Fruit fly (Drosophila melanogaster): ENCODE results near the gene nebu.

The nebu gene

dm6 chr3L:12803159-12804034 is 39.5 kb downstream of the nebu start (continued):
- TF ChIP-seq dati (GFP tag; IDR thresholded peaks at IDR 0.05): no peak
- TF ChIP-seq CG7786 (GFP tag; optimal IDR thresholded peaks at IDR 0.05): peak; percentile 67
- TF ChIP-seq nerfin-2 (GFP tag; IDR thresholded peaks at IDR 0.05; ENCODE audit: partially characterized antibody): no peak
- TF ChIP-seq klu (GFP tag; IDR thresholded peaks at IDR 0.05): no peak
- TF ChIP-seq CG14860 (GFP tag; IDR thresholded peaks at IDR 0.05; ENCODE audit: partially characterized antibody): no peak
- TF ChIP-seq ci (GFP tag; IDR thresholded peaks at IDR 0.05): no peak
- peak; percentile 2 for TF ChIP-seq pb (GFP tag; optimal IDR thresholded peaks at IDR 0.05)
- TF ChIP-seq bcd (GFP tag; optimal IDR thresholded peaks at IDR 0.05): peak; percentile 45
- no peak for TF ChIP-seq ash1 (GFP tag; optimal IDR thresholded peaks at IDR 0.05)
- no peak for TF ChIP-seq ATbp (GFP tag; optimal IDR thresholded peaks at IDR 0.05)
- no peak for TF ChIP-seq Mes4 (GFP tag; optimal IDR thresholded peaks at IDR 0.05)
- TF ChIP-seq CG10431 (GFP tag; optimal IDR thresholded peaks at IDR 0.05): no peak
- TF ChIP-seq insv (GFP tag; optimal IDR thresholded peaks at IDR 0.05): no peak
- TF ChIP-seq Dbx (GFP tag; IDR thresholded peaks at IDR 0.05): 0 out of 3 replicates have a peak, but pooled peaks have one; percentile 50
- peak; percentile 23 for TF ChIP-seq eyg (GFP tag; optimal IDR thresholded peaks at IDR 0.05)
- 0 out of 4 replicates have a peak, but pooled peaks have one; percentile 62 for TF ChIP-seq chinmo (GFP tag; IDR thresholded peaks at IDR 0.05; ENCODE audit: partially characterized antibody)
- TF ChIP-seq amos (GFP tag; IDR thresholded peaks at IDR 0.05; ENCODE audit: partially characterized antibody): no peak
- peak; percentile 63 for TF ChIP-seq CG10147 (GFP tag; optimal IDR thresholded peaks at IDR 0.05)
- peak; percentile 16 for TF ChIP-seq CG10274 (GFP tag; optimal IDR thresholded peaks at IDR 0.05)
- no peak for TF ChIP-seq CG15073 (GFP tag; optimal IDR thresholded peaks at IDR 0.05)
- TF ChIP-seq CG10366 (GFP tag; IDR thresholded peaks at IDR 0.05): no peak
- TF ChIP-seq mam (GFP tag; optimal IDR thresholded peaks at IDR 0.05): peak; percentile 68
- peak; percentile 93 for TF ChIP-seq cwo (GFP tag; optimal IDR thresholded peaks at IDR 0.05)
- peak; percentile 1 for TF ChIP-seq CG1792 (GFP tag; optimal IDR thresholded peaks at IDR 0.05)
- TF ChIP-seq CG4820 (GFP tag; optimal IDR thresholded peaks at IDR 0.05): no peak
- TF ChIP-seq CG2712 (tag; optimal IDR thresholded peaks at IDR 0.05): peak; percentile 15
- no peak for TF ChIP-seq Sry-β (GFP tag; optimal IDR thresholded peaks at IDR 0.05)
- TF ChIP-seq Mrtf (GFP tag; IDR thresholded peaks at IDR 0.05): no peak
- TF ChIP-seq CG8478 (optimal IDR thresholded peaks at IDR 0.05): no peak
- TF ChIP-seq zfh2 (GFP tag; optimal IDR thresholded peaks at IDR 0.05): peak; percentile 70
- TF ChIP-seq hbn (GFP tag; IDR thresholded peaks at IDR 0.05; ENCODE audit: partially characterized antibody): no peak
- TF ChIP-seq D19B (GFP tag; optimal IDR thresholded peaks at IDR 0.05): peak; percentile 32
- no peak for TF ChIP-seq H15 (GFP tag; IDR thresholded peaks at IDR 0.05)
- TF ChIP-seq Kr (GFP tag; optimal IDR thresholded peaks at IDR 0.05): no peak
- no peak for TF ChIP-seq NfI (GFP tag; optimal IDR thresholded peaks at IDR 0.05)
- peak; percentile 14 for TF ChIP-seq ind (GFP tag; optimal IDR thresholded peaks at IDR 0.05)
- peak; percentile 2 for TF ChIP-seq Blimp-1 (GFP tag; optimal IDR thresholded peaks at IDR 0.05)
- peak; percentile 6; the same call in 1 of the 2 replicates for TF ChIP-seq sob (GFP tag; IDR thresholded peaks at IDR 0.05)
- TF ChIP-seq az2 (GFP tag; optimal IDR thresholded peaks at IDR 0.05): peak; percentile 22
- TF ChIP-seq vvl (GFP tag; IDR thresholded peaks at IDR 0.05): no peak
- TF ChIP-seq sd (tag; optimal IDR thresholded peaks at IDR 0.05): peak; percentile 97
- TF ChIP-seq ac (GFP tag; optimal IDR thresholded peaks at IDR 0.05): no peak
- TF ChIP-seq CG13287 (GFP tag; IDR thresholded peaks at IDR 0.05; ENCODE audit: partially characterized antibody): no peak
- no peak for TF ChIP-seq Trl (optimal IDR thresholded peaks at IDR 0.05)
- peak; percentile 63 for TF ChIP-seq Trl (GFP tag; optimal IDR thresholded peaks at IDR 0.05)
- TF ChIP-seq Taf1 (GFP tag; IDR thresholded peaks at IDR 0.05): peak; percentile 48; the same call in 1 of the 2 replicates
- TF ChIP-seq da (GFP tag; optimal IDR thresholded peaks at IDR 0.05): no peak
- peak; percentile 46; the same call in 1 of the 3 replicates for TF ChIP-seq CG34422 (GFP tag; IDR thresholded peaks at IDR 0.05)
- TF ChIP-seq HLHmδ (GFP tag; optimal IDR thresholded peaks at IDR 0.05): no peak
